Worm (Caenorhabditis elegans): ENCODE results near the gene R12B2.6.

The R12B2.6 gene

DNA sequence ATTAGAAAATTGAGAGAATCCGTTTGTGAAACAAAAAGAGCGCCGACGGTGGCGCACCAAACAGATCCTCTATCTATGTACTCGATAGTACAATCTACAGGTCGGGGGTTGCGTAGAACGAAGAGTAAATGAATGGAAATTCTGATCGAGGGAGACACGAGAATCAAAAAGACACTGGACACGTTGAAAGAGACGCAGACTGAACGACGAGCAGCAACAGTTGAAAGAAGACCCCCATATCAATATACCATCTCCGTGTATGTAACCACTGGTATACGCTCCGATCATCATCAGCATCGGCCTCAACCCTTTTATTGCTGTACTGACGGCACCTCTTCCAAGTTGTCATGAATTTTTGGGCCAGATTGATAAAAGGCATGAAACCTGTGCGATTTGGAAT, 2.3 kb upstream of the R12B2.6 start:
- TF ChIP-seq ceh-43 (GFP tag; optimal IDR thresholded peaks at IDR 0.05), result no peak
- TF ChIP-seq elt-1 (tag; optimal IDR thresholded peaks at IDR 0.05; ENCODE audit: borderline replicate concordance, insufficient read depth), result peak; percentile 6

DNA sequence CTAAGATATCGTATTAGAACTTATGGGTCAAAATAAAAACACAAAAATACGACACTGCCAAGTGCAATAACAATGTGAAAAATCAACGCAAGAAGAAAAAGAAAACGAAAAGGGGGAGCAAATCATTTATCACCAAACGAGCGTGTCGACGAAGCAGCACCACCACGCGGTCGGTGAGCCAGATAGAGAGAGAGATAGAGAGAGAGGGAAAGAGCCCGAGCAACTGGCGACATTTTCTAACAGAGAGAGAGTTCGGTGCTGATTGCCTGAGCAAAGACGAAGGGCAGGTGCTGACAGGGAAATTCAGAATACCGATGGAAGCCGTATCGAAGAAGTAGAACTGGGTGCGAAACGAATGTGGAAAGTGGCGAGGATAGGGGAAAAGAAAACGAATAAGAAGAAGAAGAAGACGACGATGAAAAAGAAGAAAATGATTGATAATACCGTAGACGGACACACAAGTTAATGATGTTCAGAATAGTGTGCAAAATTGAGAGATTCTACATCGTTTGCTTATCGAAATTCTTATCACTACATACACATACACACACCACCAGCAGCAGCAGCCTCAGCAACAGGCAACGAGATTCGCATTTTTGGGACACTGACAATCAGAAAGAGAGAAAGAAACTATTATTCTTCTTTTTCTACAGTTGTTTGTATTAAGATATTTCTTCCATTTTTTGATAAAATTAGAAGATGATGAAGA, 1.4 kb upstream of the R12B2.6 start:
- TF ChIP-seq flh-1 (GFP tag; optimal IDR thresholded peaks at IDR 0.05) (no peak), nhr-28 (tag; optimal IDR thresholded peaks at IDR 0.05) (no peak), ces-1 (GFP tag; optimal IDR thresholded peaks at IDR 0.05) (no peak), elt-3 (tag; optimal IDR thresholded peaks at IDR 0.05) (peak; percentile 10), zip-8 (tag; optimal IDR thresholded peaks at IDR 0.05) (no peak), hlh-1 (tag; optimal IDR thresholded peaks at IDR 0.05) (peak; percentile 88), unc-120 (tag; optimal IDR thresholded peaks at IDR 0.05; ENCODE audit: poor library complexity, severe bottlenecking) (peak; percentile 53), ceh-83 (GFP tag; optimal IDR thresholded peaks at IDR 0.05) (no peak)

DNA sequence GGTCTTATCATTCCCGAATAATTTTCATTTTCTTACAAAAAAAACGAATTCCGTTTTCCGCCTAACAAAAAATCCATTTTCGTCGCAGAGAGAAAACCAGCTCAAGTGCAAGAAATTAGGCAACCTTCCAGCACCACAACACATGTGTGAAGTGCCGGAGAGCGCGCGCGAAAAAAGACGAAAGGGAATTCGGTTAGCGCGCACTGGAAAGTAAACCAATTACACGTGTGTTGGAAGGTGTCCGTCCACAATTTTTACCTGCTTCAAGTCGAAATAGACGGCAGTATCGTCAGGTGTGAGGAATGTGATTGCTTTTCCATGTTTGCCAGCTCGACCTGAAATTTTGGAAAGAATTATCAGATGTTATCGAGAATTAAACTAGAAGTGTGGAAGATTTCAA, 710 bp upstream of the R12B2.6 start:
- peak; percentile 54 for TF ChIP-seq ces-1 (GFP tag; optimal IDR thresholded peaks at IDR 0.05)
- TF ChIP-seq ham-2 (GFP tag; optimal IDR thresholded peaks at IDR 0.05), result no peak

DNA sequence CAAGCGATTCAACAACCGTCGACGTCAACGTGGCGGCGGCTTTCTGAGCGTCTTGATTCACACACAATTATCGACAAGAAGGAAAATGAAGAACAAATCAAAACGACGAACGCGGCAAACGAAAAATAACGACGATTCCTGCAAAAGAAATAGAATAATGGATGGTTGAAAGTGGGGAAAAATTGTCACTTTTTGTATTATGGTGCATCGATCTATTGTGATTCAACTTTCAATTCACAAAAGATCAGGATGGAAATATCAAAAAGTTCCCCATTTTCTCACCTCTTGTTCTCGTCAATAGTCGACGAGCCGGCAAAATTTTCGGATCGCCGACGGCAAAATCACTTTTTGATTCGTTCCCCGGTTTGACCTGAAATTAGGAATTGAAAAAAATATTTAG, 577 bp downstream of the R12B2.6 start, which contains the start of the genes R12B2.13 and mdt-15:
Gene R12B2.13, minus strand, starts transcription at position 101 of the 400 bp plus-strand sequence.
Gene mdt-15, minus strand, starts transcription at position 376 of the 400 bp plus-strand sequence.
- TF ChIP-seq ceh-43 (GFP tag; optimal IDR thresholded peaks at IDR 0.05) (no peak), nhr-2 (tag; optimal IDR thresholded peaks at IDR 0.05) (no peak), ces-1 (GFP tag; optimal IDR thresholded peaks at IDR 0.05) (no peak), unc-120 (tag; optimal IDR thresholded peaks at IDR 0.05; ENCODE audit: poor library complexity, severe bottlenecking) (no peak), nhr-237 (tag; optimal IDR thresholded peaks at IDR 0.05) (no peak), M03D4.4 (tag; optimal IDR thresholded peaks at IDR 0.05) (no peak), unc-62 (GFP tag; optimal IDR thresholded peaks at IDR 0.05) (no peak), nhr-76 (tag; optimal IDR thresholded peaks at IDR 0.05) (no peak)

DNA sequence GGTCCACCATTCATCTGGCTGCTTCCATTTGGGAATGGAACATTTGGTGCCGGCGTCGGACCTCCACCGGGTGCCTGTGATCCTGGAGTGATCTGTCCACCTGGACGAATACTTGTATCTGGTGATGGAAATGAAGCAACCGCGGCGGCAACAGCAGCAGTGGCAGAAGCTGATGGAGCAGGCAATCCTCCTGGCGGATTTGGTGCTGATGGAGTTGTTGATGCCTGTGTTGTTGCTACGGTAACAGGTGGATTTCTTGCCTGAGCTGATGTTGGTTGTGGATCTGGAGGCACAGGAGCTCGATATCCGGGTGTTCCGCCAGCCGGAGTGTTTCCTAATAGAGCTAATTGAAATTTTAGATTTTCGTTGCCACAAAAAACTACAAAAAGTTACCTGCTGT, 1.5 kb downstream of the R12B2.6 start:
- TF ChIP-seq unc-39 (tag; optimal IDR thresholded peaks at IDR 0.05) (no peak), blmp-1 (tag; optimal IDR thresholded peaks at IDR 0.05) (no peak), nhr-28 (tag; optimal IDR thresholded peaks at IDR 0.05) (no peak), pha-4 (tag; optimal IDR thresholded peaks at IDR 0.05) (no peak), lin-13 (tag; optimal IDR thresholded peaks at IDR 0.05) (no peak), lin-32 (GFP tag; optimal IDR thresholded peaks at IDR 0.05) (no peak), ham-2 (GFP tag; optimal IDR thresholded peaks at IDR 0.05) (no peak), tbx-8 (GFP tag; optimal IDR thresholded peaks at IDR 0.05) (no peak), mep-1 (tag; optimal IDR thresholded peaks at IDR 0.05) (no peak), elt-3 (tag; optimal IDR thresholded peaks at IDR 0.05) (no peak), sem-2 (GFP tag; optimal IDR thresholded peaks at IDR 0.05) (no peak), nhr-12 (tag; optimal IDR thresholded peaks at IDR 0.05) (no peak), unc-62 (GFP tag; optimal IDR thresholded peaks at IDR 0.05) (no peak), nhr-76 (tag; optimal IDR thresholded peaks at IDR 0.05) (no peak), snpc-4 (tag; optimal IDR thresholded peaks at IDR 0.05) (no peak), M03D4.4 (tag; optimal IDR thresholded peaks at IDR 0.05) (no peak), ceh-39 (tag; optimal IDR thresholded peaks at IDR 0.05) (no peak), hlh-1 (tag; optimal IDR thresholded peaks at IDR 0.05) (no peak), mab-5 (tag; optimal IDR thresholded peaks at IDR 0.05) (no peak)

- TF ChIP-seq unc-39 (tag; optimal IDR thresholded peaks at IDR 0.05) (no peak), ceh-39 (tag; optimal IDR thresholded peaks at IDR 0.05) (no peak), nhr-12 (tag; optimal IDR thresholded peaks at IDR 0.05) (no peak), sem-2 (GFP tag; optimal IDR thresholded peaks at IDR 0.05) (no peak), blmp-1 (tag; optimal IDR thresholded peaks at IDR 0.05) (no peak), drap-1 (GFP tag; optimal IDR thresholded peaks at IDR 0.05) (no peak), mls-2 (tag; optimal IDR thresholded peaks at IDR 0.05) (no peak), snpc-4 (tag; optimal IDR thresholded peaks at IDR 0.05) (no peak), lin-13 (tag; optimal IDR thresholded peaks at IDR 0.05) (no peak)
These were observed 5.9 kb downstream of the R12B2.6 start for ce11 chrIII:5828065-5828464.

Measured in whole organism, mixed stage, embryonic.